Fruit fly (Drosophila melanogaster) whole organism: Measurements from ENCODE around the gene CG13315.

ENCODE experiments used
- CG8478 ChIP-seq: fragments of >200 bp; optimal IDR thresholded peaks from 2 replicates; lab custom pipeline; 2018; ENCODE audit warnings: inconsistent platforms
- Dll ChIP-seq: fragments of >200 bp; optimal IDR thresholded peaks from 2 replicates; lab custom pipeline; 2017
- EcR ChIP-seq, 2 experiments: fragments of >200 bp; optimal IDR thresholded peaks; 2 replicates each; lab custom pipeline; 2017; ENCODE audit warnings: missing biosample characterization in 2 of 2, missing genetic modification characterization in 2 of 2, missing genetic modification reagents in 2 of 2
- pan ChIP-seq: fragments of >200 bp; optimal IDR thresholded peaks from 2 replicates; lab custom pipeline; 2017
- psq ChIP-seq: fragments of >200 bp; optimal IDR thresholded peaks from 2 replicates; lab custom pipeline; 2017
- usp ChIP-seq: fragments of >200 bp; optimal IDR thresholded peaks from 2 replicates; lab custom pipeline; 2017; ENCODE audit warnings: missing biosample characterization, missing genetic modification characterization, mixed read lengths

Gene CG13315

dm6 chr3L:9062816-9063215 lies 33.9 kb upstream of the CG13315 start:
- TF ChIP-seq EcR (GFP tag; optimal IDR thresholded peaks at IDR 0.05; lab: Kevin White, UChicago) (no peak), pan (lab: Kevin White, UChicago) (no peak), Dll (lab: Kevin White, UChicago) (no peak), CG8478 (lab: Kevin White, UChicago) (no peak), psq (lab: Kevin White, UChicago) (no peak), usp (GFP tag; lab: Kevin White, UChicago) (no peak)

dm6 chr3L:9063607-9064006 lies 33.1 kb upstream of the CG13315 start:
- TF ChIP-seq EcR (GFP tag; optimal IDR thresholded peaks at IDR 0.05; lab: Kevin White, UChicago) (no peak), pan (lab: Kevin White, UChicago) (no peak), psq (lab: Kevin White, UChicago) (no peak), usp (GFP tag; lab: Kevin White, UChicago) (no peak), CG8478 (lab: Kevin White, UChicago) (no peak), Dll (lab: Kevin White, UChicago) (no peak)

dm6 chr3L:9064207-9064754 lies 32.4 kb upstream of the CG13315 start:
- no peak for TF ChIP-seq pan (lab: Kevin White, UChicago)
- no peak for TF ChIP-seq usp (GFP tag; lab: Kevin White, UChicago)
- TF ChIP-seq Dll (lab: Kevin White, UChicago) = no peak
- no peak for TF ChIP-seq CG8478 (lab: Kevin White, UChicago)
- no peak for TF ChIP-seq psq (lab: Kevin White, UChicago)
- TF ChIP-seq EcR (GFP tag; optimal IDR thresholded peaks at IDR 0.05; lab: Kevin White, UChicago) = no peak

- TF ChIP-seq usp (GFP tag; lab: Kevin White, UChicago) = no peak
- no peak for TF ChIP-seq psq (lab: Kevin White, UChicago)
- TF ChIP-seq pan (lab: Kevin White, UChicago) = no peak
- TF ChIP-seq EcR (GFP tag; optimal IDR thresholded peaks at IDR 0.05; lab: Kevin White, UChicago) = no peak
- TF ChIP-seq Dll (lab: Kevin White, UChicago) = no peak
- no peak for TF ChIP-seq CG8478 (lab: Kevin White, UChicago)
These were observed 31.5 kb upstream of the CG13315 start for dm6 chr3L:9064976-9065761.

dm6 chr3L:9065997-9066441 lies 30.7 kb upstream of the CG13315 start, which contains the start of gene Argk1:
Gene Argk1, minus strand, starts transcription at chr3L:9066027.
- TF ChIP-seq Dll (lab: Kevin White, UChicago) (no peak), psq (lab: Kevin White, UChicago) (no peak), usp (GFP tag; lab: Kevin White, UChicago) (no peak), EcR (GFP tag; optimal IDR thresholded peaks at IDR 0.05; lab: Kevin White, UChicago) (no peak), pan (lab: Kevin White, UChicago) (no peak), CG8478 (lab: Kevin White, UChicago) (no peak)

dm6 chr3L:9066509-9067021 lies 30.1 kb upstream of the CG13315 start:
- no peak for TF ChIP-seq EcR (GFP tag; optimal IDR thresholded peaks at IDR 0.05; lab: Kevin White, UChicago)
- no peak for TF ChIP-seq pan (lab: Kevin White, UChicago)
- no peak for TF ChIP-seq usp (GFP tag; lab: Kevin White, UChicago)
- TF ChIP-seq CG8478 (lab: Kevin White, UChicago) = no peak
- TF ChIP-seq psq (lab: Kevin White, UChicago) = no peak
- no peak for TF ChIP-seq Dll (lab: Kevin White, UChicago)

- TF ChIP-seq pan (lab: Kevin White, UChicago) (no peak), CG8478 (lab: Kevin White, UChicago) (no peak), Dll (lab: Kevin White, UChicago) (no peak), psq (lab: Kevin White, UChicago) (no peak), usp (GFP tag; lab: Kevin White, UChicago) (no peak), EcR (GFP tag; optimal IDR thresholded peaks at IDR 0.05; lab: Kevin White, UChicago) (peak; percentile 13 to 45)
These were observed 24.5 kb upstream of the CG13315 start for dm6 chr3L:9072062-9072730.

- TF ChIP-seq psq (lab: Kevin White, UChicago) (no peak), Dll (lab: Kevin White, UChicago) (no peak), CG8478 (lab: Kevin White, UChicago) (no peak), pan (lab: Kevin White, UChicago) (no peak), usp (GFP tag; lab: Kevin White, UChicago) (no peak), EcR (GFP tag; optimal IDR thresholded peaks at IDR 0.05; lab: Kevin White, UChicago) (no peak)
These were observed 23.8 kb upstream of the CG13315 start, which contains the start of the genes CG4911 and CG4942 for dm6 chr3L:9072731-9073385. Gene CG4911, minus strand, starts transcription at chr3L:9072731. Gene CG4942, plus strand, starts transcription at chr3L:9073105.

- no peak for TF ChIP-seq CG8478 (lab: Kevin White, UChicago)
- no peak for TF ChIP-seq EcR (GFP tag; optimal IDR thresholded peaks at IDR 0.05; lab: Kevin White, UChicago)
- no peak for TF ChIP-seq pan (lab: Kevin White, UChicago)
- TF ChIP-seq psq (lab: Kevin White, UChicago) = no peak
- no peak for TF ChIP-seq Dll (lab: Kevin White, UChicago)
- no peak for TF ChIP-seq usp (GFP tag; lab: Kevin White, UChicago)
These were observed 22.4 kb upstream of the CG13315 start, which contains the start of gene teq for dm6 chr3L:9074285-9074684. Gene teq, plus strand, starts transcription at chr3L:9074643.

dm6 chr3L:9074882-9075281 lies 21.8 kb upstream of the CG13315 start:
- TF ChIP-seq Dll (lab: Kevin White, UChicago) (no peak), CG8478 (lab: Kevin White, UChicago) (no peak), psq (lab: Kevin White, UChicago) (no peak), pan (lab: Kevin White, UChicago) (no peak), usp (GFP tag; lab: Kevin White, UChicago) (no peak), EcR (GFP tag; optimal IDR thresholded peaks at IDR 0.05; lab: Kevin White, UChicago) (no peak)
